Worm (Caenorhabditis elegans) whole organism, L3 larva: Measurements from ENCODE around the gene cyp-34A1.

Experiments
- R02D3.7 ChIP-seq: fragments of 150-350 bp; optimal IDR thresholded peaks from 2 replicates; lab custom pipeline; 2014; ENCODE audit warnings: missing biosample characterization, missing genetic modification characterization
- ZK546.5 ChIP-seq: sonication (generic microtip); optimal IDR thresholded peaks from 2 replicates; lab custom pipeline; 2017; ENCODE audit warnings: missing biosample characterization, missing genetic modification characterization
- aly-2 ChIP-seq: fragments of 150-350 bp; optimal IDR thresholded peaks from 2 replicates; lab custom pipeline; 2014; ENCODE audit warnings: missing biosample characterization, missing genetic modification characterization
- ama-1 ChIP-seq: fragments of 150-350 bp; optimal IDR thresholded peaks from 2 replicates; lab custom pipeline; 2018
- ceh-82 ChIP-seq: fragments of 150-350 bp; optimal IDR thresholded peaks from 2 replicates; lab custom pipeline; 2014; ENCODE audit warnings: missing biosample characterization, missing genetic modification characterization
- daf-12 ChIP-seq: fragments of 150-350 bp; optimal IDR thresholded peaks from 2 replicates; lab custom pipeline; 2014; ENCODE audit warnings: missing biosample characterization, missing genetic modification reagents, missing genetic modification characterization
- egl-27 ChIP-seq: sonication (generic microtip); optimal IDR thresholded peaks from 4 replicates; lab custom pipeline; 2017; ENCODE audit warnings: missing biosample characterization, missing genetic modification reagents, missing genetic modification characterization
- elt-2 ChIP-seq: sonication (generic microtip); optimal IDR thresholded peaks from 2 replicates; lab custom pipeline; 2016; ENCODE audit warnings: missing genetic modification reagents, mild to moderate bottlenecking, missing genetic modification characterization, missing compliant biosample characterization
- elt-3 ChIP-seq, 3 experiments: fragments of 150-350 bp in 1 of 3; sonication (generic microtip) in 2 of 3; optimal IDR thresholded peaks; 2 replicates in 2 of 3; 4 replicates in 1 of 3; lab custom pipeline; 2014 to 2017; ENCODE audit warnings: missing biosample characterization in 3 of 3, missing genetic modification characterization in 3 of 3
- eor-1 ChIP-seq, 2 experiments: fragments of 150-350 bp; optimal IDR thresholded peaks; 2 replicates each; lab custom pipeline; 2014 to 2018; ENCODE audit warnings: missing biosample characterization in 2 of 2, missing genetic modification characterization in 2 of 2
- fkh-10 ChIP-seq: sonication (generic microtip); optimal IDR thresholded peaks from 2 replicates; lab custom pipeline; 2017; ENCODE audit warnings: missing biosample characterization, missing genetic modification reagents, missing genetic modification characterization
- fkh-2 ChIP-seq: fragments of 150-350 bp; optimal IDR thresholded peaks from 2 replicates; lab custom pipeline; 2014; ENCODE audit warnings: missing biosample characterization, missing genetic modification reagents, missing genetic modification characterization
- fos-1 ChIP-seq: fragments of 150-350 bp; optimal IDR thresholded peaks from 2 replicates; lab custom pipeline; 2014; ENCODE audit warnings: missing biosample characterization, missing genetic modification characterization
- hmg-11 ChIP-seq: sonication (generic microtip); optimal IDR thresholded peaks from 2 replicates; lab custom pipeline; 2016; ENCODE audit warnings: missing genetic modification characterization, missing compliant biosample characterization
- jun-1 ChIP-seq: fragments of 150-350 bp; optimal IDR thresholded peaks from 2 replicates; lab custom pipeline; 2014; ENCODE audit warnings: missing biosample characterization, missing genetic modification reagents, missing genetic modification characterization
- lin-15B ChIP-seq: fragments of 150-350 bp; optimal IDR thresholded peaks from 2 replicates; lab custom pipeline; 2014; ENCODE audit warnings: missing biosample characterization, missing genetic modification characterization
- lin-39 ChIP-seq: fragments of 150-350 bp; optimal IDR thresholded peaks from 2 replicates; lab custom pipeline; 2018; ENCODE audit warnings: missing biosample characterization, missing genetic modification reagents, missing genetic modification characterization
- mml-1 ChIP-seq: fragments of 150-350 bp; sonication (generic microtip); optimal IDR thresholded peaks from 3 replicates; lab custom pipeline; 2014; ENCODE audit warnings: missing biosample characterization, missing genetic modification characterization
- nhr-11 ChIP-seq: fragments of 150-350 bp; optimal IDR thresholded peaks from 2 replicates; lab custom pipeline; 2014; ENCODE audit warnings: missing biosample characterization, missing genetic modification characterization
- nhr-12 ChIP-seq: fragments of 150-350 bp; optimal IDR thresholded peaks from 2 replicates; lab custom pipeline; 2014; ENCODE audit warnings: missing biosample characterization, missing genetic modification characterization
- nhr-23 ChIP-seq: fragments of 150-350 bp; optimal IDR thresholded peaks from 2 replicates; lab custom pipeline; 2014; ENCODE audit warnings: missing biosample characterization, missing genetic modification reagents, missing genetic modification characterization
- nhr-237 ChIP-seq: fragments of 150-350 bp; optimal IDR thresholded peaks from 2 replicates; lab custom pipeline; 2014; ENCODE audit warnings: missing biosample characterization, missing genetic modification characterization
- nhr-28 ChIP-seq: fragments of 150-350 bp; optimal IDR thresholded peaks from 2 replicates; lab custom pipeline; 2014; ENCODE audit warnings: missing biosample characterization, missing genetic modification characterization
- nhr-67 ChIP-seq: fragments of 150-350 bp; optimal IDR thresholded peaks from 2 replicates; lab custom pipeline; 2014; ENCODE audit warnings: missing biosample characterization, missing genetic modification characterization
- nhr-76 ChIP-seq: fragments of 150-350 bp; sonication (generic microtip); optimal IDR thresholded peaks from 5 replicates; lab custom pipeline; 2014; ENCODE audit warnings: missing biosample characterization, missing genetic modification characterization
- pha-4 ChIP-seq: fragments of 150-350 bp; optimal IDR thresholded peaks from 2 replicates; lab custom pipeline; 2014; ENCODE audit warnings: missing biosample characterization, missing genetic modification reagents, missing genetic modification characterization
- pqm-1 ChIP-seq: fragments of 150-350 bp; optimal IDR thresholded peaks from 2 replicates; lab custom pipeline; 2017; ENCODE audit warnings: missing biosample characterization, missing genetic modification characterization, inconsistent platforms
- sea-2 ChIP-seq: fragments of 150-350 bp; sonication (generic microtip); optimal IDR thresholded peaks from 4 replicates; lab custom pipeline; 2014; ENCODE audit warnings: missing biosample characterization, missing genetic modification reagents, missing genetic modification characterization
- skn-1 ChIP-seq: fragments of 150-350 bp; optimal IDR thresholded peaks from 2 replicates; lab custom pipeline; 2014; ENCODE audit warnings: missing biosample characterization, missing genetic modification characterization
- snpc-4 ChIP-seq: fragments of 150-350 bp; optimal IDR thresholded peaks from 2 replicates; lab custom pipeline; 2014; ENCODE audit warnings: missing biosample characterization, missing genetic modification characterization
- tbx-2 ChIP-seq: sonication (generic microtip); optimal IDR thresholded peaks from 2 replicates; lab custom pipeline; 2016; ENCODE audit warnings: mild to moderate bottlenecking, missing genetic modification characterization, missing compliant biosample characterization
- zag-1 ChIP-seq: fragments of 150-350 bp; optimal IDR thresholded peaks from 2 replicates; lab custom pipeline; 2014; ENCODE audit warnings: missing biosample characterization, missing genetic modification characterization
- ztf-11 ChIP-seq: fragments of 150-350 bp; optimal IDR thresholded peaks from 2 replicates; lab custom pipeline; 2014; ENCODE audit warnings: missing biosample characterization, missing genetic modification characterization
- ztf-4 ChIP-seq: fragments of 150-350 bp; optimal IDR thresholded peaks from 2 replicates; lab custom pipeline; 2014; ENCODE audit warnings: missing biosample characterization, missing genetic modification characterization

cyp-34A1 gene

DNA sequence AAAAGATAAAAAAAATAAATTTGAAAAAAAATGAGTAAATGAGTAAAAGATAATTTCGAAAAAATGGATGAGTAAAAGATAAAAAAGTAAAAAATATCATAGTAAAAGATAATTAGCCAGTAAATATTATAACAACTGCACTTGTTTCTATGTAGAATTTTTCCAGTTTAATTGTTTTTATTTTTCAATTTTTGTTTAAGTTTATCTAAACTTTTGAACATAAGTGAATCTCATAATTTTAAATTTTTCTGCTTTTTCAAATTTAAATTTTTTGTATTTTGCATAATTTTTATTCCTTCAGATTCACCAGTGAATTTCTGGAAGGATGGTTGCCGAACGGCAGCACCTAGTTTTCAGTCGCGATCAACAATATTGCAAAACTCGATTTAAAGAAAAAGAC is 46.5 kb downstream of the cyp-34A1 start, which contains the start of gene chil-12:
Gene chil-12, plus strand, starts transcription at position 301 of the 400 bp plus-strand sequence.
- TF ChIP-seq jun-1 (tag; lab: Kevin White, UChicago): no peak
- TF ChIP-seq skn-1 (tag; lab: Kevin White, UChicago): no peak
- no peak for TF ChIP-seq nhr-76
- TF ChIP-seq snpc-4 (tag; lab: Kevin White, UChicago): no peak
- TF ChIP-seq mml-1 (tag; lab: Kevin White, UChicago): no peak
- TF ChIP-seq ztf-11 (tag; lab: Kevin White, UChicago): no peak
- no peak for TF ChIP-seq ama-1 (lab: Kevin White, UChicago)
- TF ChIP-seq elt-3 (tag; optimal IDR thresholded peaks at IDR 0.05; lab: Kevin White, UChicago): no peak
- no peak for TF ChIP-seq pqm-1 (tag; lab: Kevin White, UChicago)
- TF ChIP-seq zag-1 (tag; lab: Kevin White, UChicago): no peak
- TF ChIP-seq, all 47 proteins: peak for 0

DNA sequence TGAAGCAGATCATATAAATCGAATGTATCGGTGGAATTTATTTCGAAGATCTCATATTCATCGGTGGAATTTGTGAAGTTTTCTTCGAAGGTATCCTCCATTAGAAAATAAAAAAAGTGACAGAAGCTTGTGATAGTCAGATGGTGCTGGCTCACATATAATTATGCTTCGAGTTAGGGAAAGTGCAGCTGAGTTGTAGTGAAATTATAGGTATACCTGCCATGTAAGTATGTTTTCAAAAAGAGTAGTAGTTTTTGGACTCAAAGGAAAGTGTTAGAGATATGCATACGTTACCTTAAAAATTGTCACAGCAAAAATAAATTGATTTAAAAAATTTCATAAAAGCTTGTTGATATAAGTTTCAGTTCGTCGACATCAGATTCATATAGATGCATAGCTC is 47.5 kb downstream of the cyp-34A1 start, which contains the start of gene srw-11:
Gene srw-11, minus strand, starts transcription at position 101 of the 400 bp plus-strand sequence.
- TF ChIP-seq jun-1 (tag; lab: Kevin White, UChicago) (no peak), sea-2 (GFP tag; lab: Kevin White, UChicago) (no peak), daf-12 (tag; lab: Kevin White, UChicago) (no peak), fos-1 (no peak), fkh-10 (GFP tag; lab: Kevin White, UChicago) (no peak), ama-1 (lab: Kevin White, UChicago) (no peak), ZK546.5 (tag; lab: Kevin White, UChicago) (no peak), tbx-2 (no peak), nhr-67 (tag; lab: Kevin White, UChicago) (no peak), nhr-23 (tag; lab: Kevin White, UChicago) (no peak), pqm-1 (tag; lab: Kevin White, UChicago) (no peak)
- TF ChIP-seq, all 47 proteins: peak for 0

DNA sequence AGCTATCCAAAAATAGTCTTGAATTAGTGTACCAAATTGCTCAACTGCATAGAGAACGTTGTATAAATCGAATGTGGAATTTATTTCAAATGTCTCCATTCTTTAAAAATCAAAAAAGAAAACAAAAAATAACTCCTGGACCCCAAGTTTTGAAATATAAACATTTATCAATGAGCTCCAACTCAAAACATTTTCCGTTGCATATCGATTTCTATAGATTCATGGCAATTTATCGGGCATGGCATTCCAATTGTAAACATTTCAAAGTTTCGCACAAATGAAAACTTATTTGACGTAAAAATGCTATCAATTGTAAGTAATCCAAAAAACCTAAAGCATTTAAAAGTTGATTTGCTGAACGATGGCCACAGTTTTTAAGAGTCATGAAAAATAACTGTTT is 49.2 kb downstream of the cyp-34A1 start, which contains the start of gene srw-12:
Gene srw-12, minus strand, starts transcription at position 101 of the 400 bp plus-strand sequence.
- TF ChIP-seq snpc-4 (tag; lab: Kevin White, UChicago) (no peak), eor-1 (tag; optimal IDR thresholded peaks at IDR 0.05; lab: Kevin White, UChicago) (no peak), lin-39 (no peak), ztf-11 (tag; lab: Kevin White, UChicago) (no peak), nhr-12 (tag; lab: Kevin White, UChicago) (no peak), ztf-4 (tag; lab: Kevin White, UChicago) (no peak), elt-3 (tag; optimal IDR thresholded peaks at IDR 0.05; lab: Kevin White, UChicago) (no peak), fkh-2 (no peak), lin-15B (no peak), nhr-237 (tag; lab: Kevin White, UChicago) (no peak), fos-1 (no peak), hmg-11 (tag; lab: Kevin White, UChicago) (no peak), daf-12 (tag; lab: Kevin White, UChicago) (no peak), pha-4 (tag; lab: Kevin White, UChicago) (no peak), ceh-82 (tag; lab: Kevin White, UChicago) (no peak), fkh-10 (GFP tag; lab: Kevin White, UChicago) (no peak)

DNA sequence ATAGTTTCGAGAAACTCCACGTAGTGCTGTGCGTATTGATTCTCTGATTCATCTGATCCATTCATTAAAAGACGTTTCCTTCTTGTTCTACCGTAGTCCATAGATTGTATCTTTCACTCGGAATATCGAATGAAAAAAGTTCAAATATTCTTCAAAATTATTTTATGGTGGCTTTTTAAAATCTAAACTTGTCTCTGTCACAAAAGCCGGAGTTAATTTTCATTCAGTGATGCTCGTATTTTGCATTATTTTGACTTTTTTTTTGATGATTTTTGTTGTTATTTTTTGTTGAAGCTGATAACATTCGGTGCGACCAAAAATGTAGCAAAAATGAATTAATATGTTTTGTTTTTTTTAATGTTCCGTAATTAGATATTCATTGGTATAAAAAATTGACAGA is 52.1 kb downstream of the cyp-34A1 start, which contains the start of gene nhr-164:
Gene nhr-164, minus strand, starts transcription at position 101 of the 400 bp plus-strand sequence.
- no peak for TF ChIP-seq hmg-11 (tag; lab: Kevin White, UChicago)
- no peak for TF ChIP-seq egl-27
- no peak for TF ChIP-seq ZK546.5 (tag; lab: Kevin White, UChicago)
- no peak for TF ChIP-seq nhr-11 (tag; lab: Kevin White, UChicago)
- TF ChIP-seq eor-1 (tag; optimal IDR thresholded peaks at IDR 0.05; lab: Kevin White, UChicago): no peak
- no peak for TF ChIP-seq nhr-12 (tag; lab: Kevin White, UChicago)
- TF ChIP-seq sea-2 (GFP tag; lab: Kevin White, UChicago): no peak
- no peak for TF ChIP-seq elt-3 (tag; optimal IDR thresholded peaks at IDR 0.05; lab: Kevin White, UChicago)
- no peak for TF ChIP-seq ztf-4 (tag; lab: Kevin White, UChicago)
- TF ChIP-seq aly-2: no peak
- TF ChIP-seq tbx-2: no peak
- no peak for TF ChIP-seq pha-4 (tag; lab: Kevin White, UChicago)
- TF ChIP-seq nhr-28 (tag; lab: Kevin White, UChicago): no peak
- TF ChIP-seq fkh-2: no peak
- TF ChIP-seq elt-2 (tag; lab: Kevin White, UChicago): no peak
- no peak for TF ChIP-seq R02D3.7 (tag; lab: Kevin White, UChicago)
- no peak for TF ChIP-seq nhr-237 (tag; lab: Kevin White, UChicago)
- TF ChIP-seq jun-1 (tag; lab: Kevin White, UChicago): no peak
- TF ChIP-seq, all 47 proteins: peak for 0
